Worm (Caenorhabditis elegans) whole organism, late embryonic: ENCODE data around the gene F55A11.6.

Experiments
- C38D4.7 ChIP-seq: fragments of 200-800 bp; sonication (Bioruptor generic); optimal IDR thresholded peaks from 2 replicates; lab custom pipeline; 2018; ENCODE audit warnings: mild to moderate bottlenecking, missing genetic modification characterization, moderate library complexity, missing compliant biosample characterization
- F13H6.1 ChIP-seq: sonication (generic microtip); optimal IDR thresholded peaks from 2 replicates; lab custom pipeline; 2016; ENCODE audit warnings: missing genetic modification characterization, missing compliant biosample characterization
- K02D7.2 ChIP-seq: sonication (generic microtip); optimal IDR thresholded peaks from 2 replicates; lab custom pipeline; 2017; ENCODE audit warnings: mild to moderate bottlenecking, missing genetic modification characterization, missing compliant biosample characterization
- K09A11.1 ChIP-seq: sonication (generic microtip); optimal IDR thresholded peaks from 2 replicates; lab custom pipeline; 2017; ENCODE audit warnings: antibody characterized with exemption, mild to moderate bottlenecking, missing genetic modification characterization, missing compliant biosample characterization; ENCODE audit not compliant: insufficient read depth
- T23F11.4 ChIP-seq: fragments of 200-800 bp; sonication (Bioruptor generic); optimal IDR thresholded peaks from 2 replicates; lab custom pipeline; 2018; ENCODE audit warnings: mild to moderate bottlenecking, missing genetic modification characterization, missing compliant biosample characterization
- Y22D7AL.16 ChIP-seq: sonication (generic microtip); optimal IDR thresholded peaks from 2 replicates; lab custom pipeline; 2016; ENCODE audit warnings: missing genetic modification characterization, missing compliant biosample characterization
- ama-1 ChIP-seq: fragments of 150-350 bp; optimal IDR thresholded peaks from 2 replicates; lab custom pipeline; 2014
- ceh-14 ChIP-seq: sonication (generic microtip); optimal IDR thresholded peaks from 2 replicates; lab custom pipeline; 2016; ENCODE audit warnings: missing genotype, missing genetic modification characterization, missing compliant biosample characterization
- ceh-18 ChIP-seq: sonication (generic microtip); optimal IDR thresholded peaks from 2 replicates; lab custom pipeline; 2016; ENCODE audit warnings: missing genetic modification characterization, missing compliant biosample characterization
- ceh-19 ChIP-seq: fragments of 200-800 bp; sonication (Bioruptor generic); optimal IDR thresholded peaks from 2 replicates; lab custom pipeline; 2018; ENCODE audit warnings: mild to moderate bottlenecking, missing genetic modification characterization, missing compliant biosample characterization
- ceh-2 ChIP-seq: sonication (generic microtip); optimal IDR thresholded peaks from 2 replicates; lab custom pipeline; 2016; ENCODE audit warnings: missing genotype, missing genetic modification characterization, missing compliant biosample characterization
- ceh-30 ChIP-seq: fragments of 150-350 bp; optimal IDR thresholded peaks from 2 replicates; lab custom pipeline; 2014; ENCODE audit warnings: missing biosample characterization, missing genetic modification characterization
- ceh-45 ChIP-seq: fragments of 200-800 bp; sonication (Bioruptor generic); IDR thresholded peaks from 2 replicates; pipeline ENCODE4 v1.3.6; 2022; ENCODE audit warnings: missing genetic modification reagents, missing genetic modification characterization, missing compliant biosample characterization
- dmd-4 ChIP-seq: sonication (generic microtip); optimal IDR thresholded peaks from 2 replicates; lab custom pipeline; 2016; ENCODE audit warnings: borderline replicate concordance, missing genetic modification characterization, missing compliant biosample characterization
- dve-1 ChIP-seq: sonication (generic microtip); optimal IDR thresholded peaks from 2 replicates; lab custom pipeline; 2017; ENCODE audit warnings: antibody characterized with exemption, mild to moderate bottlenecking, missing genetic modification characterization, missing compliant biosample characterization
- elt-2 ChIP-seq: sonication (generic microtip); optimal IDR thresholded peaks from 2 replicates; lab custom pipeline; 2016; ENCODE audit warnings: missing genetic modification reagents, missing genetic modification characterization, missing compliant biosample characterization
- ets-4 ChIP-seq: sonication (generic microtip); optimal IDR thresholded peaks from 2 replicates; lab custom pipeline; 2016; ENCODE audit warnings: missing genetic modification characterization, missing compliant biosample characterization
- fkh-10 ChIP-seq: fragments of 150-350 bp; optimal IDR thresholded peaks from 2 replicates; lab custom pipeline; 2014; ENCODE audit warnings: missing biosample characterization, missing genetic modification reagents, missing genetic modification characterization
- hlh-13 ChIP-seq: fragments of 200-800 bp; sonication (Bioruptor generic); optimal IDR thresholded peaks from 2 replicates; lab custom pipeline; 2018; ENCODE audit warnings: mild to moderate bottlenecking, missing genetic modification characterization, missing compliant biosample characterization
- hlh-15 ChIP-seq: sonication (generic microtip); optimal IDR thresholded peaks from 2 replicates; lab custom pipeline; 2016; ENCODE audit warnings: missing genetic modification characterization, missing compliant biosample characterization
- hlh-30 ChIP-seq: sonication (generic microtip); optimal IDR thresholded peaks from 2 replicates; lab custom pipeline; 2017; ENCODE audit warnings: antibody characterized with exemption, missing genetic modification characterization, missing compliant biosample characterization; ENCODE audit not compliant: insufficient read depth
- lim-6 ChIP-seq: sonication (generic microtip); optimal IDR thresholded peaks from 2 replicates; lab custom pipeline; 2016; ENCODE audit warnings: missing genetic modification characterization, missing compliant biosample characterization
- madf-2 ChIP-seq: sonication (generic microtip); optimal IDR thresholded peaks from 2 replicates; lab custom pipeline; 2017; ENCODE audit warnings: missing genetic modification characterization, missing compliant biosample characterization
- nfya-1 ChIP-seq: sonication (generic microtip); optimal IDR thresholded peaks from 2 replicates; lab custom pipeline; 2017; ENCODE audit warnings: missing genetic modification characterization, mild to moderate bottlenecking, missing compliant biosample characterization, antibody characterized with exemption, moderate library complexity
- npax-4 ChIP-seq: sonication (generic microtip); optimal IDR thresholded peaks from 2 replicates; lab custom pipeline; 2016; ENCODE audit warnings: missing genetic modification characterization, missing compliant biosample characterization
- pag-3 ChIP-seq: sonication (generic microtip); optimal IDR thresholded peaks from 2 replicates; lab custom pipeline; 2016; ENCODE audit warnings: missing compliant biosample characterization, missing genetic modification characterization, borderline replicate concordance
- pat-9 ChIP-seq: fragments of 200-800 bp; sonication (Bioruptor generic); optimal IDR thresholded peaks from 2 replicates; lab custom pipeline; 2018; ENCODE audit warnings: mild to moderate bottlenecking, missing genetic modification characterization, moderate library complexity, missing compliant biosample characterization
- pha-2 ChIP-seq: sonication (generic microtip); optimal IDR thresholded peaks from 2 replicates; lab custom pipeline; 2017; ENCODE audit warnings: mild to moderate bottlenecking, missing genetic modification characterization, missing compliant biosample characterization
- pqm-1 ChIP-seq: sonication (generic microtip); optimal IDR thresholded peaks from 2 replicates; lab custom pipeline; 2016; ENCODE audit warnings: missing genetic modification characterization, missing compliant biosample characterization
- pros-1 ChIP-seq: fragments of 150-350 bp; optimal IDR thresholded peaks from 2 replicates; lab custom pipeline; 2014; ENCODE audit warnings: missing biosample characterization, missing genetic modification reagents, missing genetic modification characterization
- sdc-2 ChIP-seq: sonication (generic microtip); optimal IDR thresholded peaks from 2 replicates; lab custom pipeline; 2016; ENCODE audit warnings: missing genotype, missing genetic modification characterization, missing compliant biosample characterization
- sox-2 ChIP-seq: fragments of 200-800 bp; sonication (Bioruptor generic); IDR thresholded peaks from 2 replicates; pipeline ENCODE4 v1.3.6; 2022; ENCODE audit warnings: missing genetic modification reagents, missing genetic modification characterization, missing compliant biosample characterization
- syd-9 ChIP-seq: sonication (generic microtip); optimal IDR thresholded peaks from 2 replicates; lab custom pipeline; 2016; ENCODE audit warnings: mild to moderate bottlenecking, missing genetic modification characterization, moderate library complexity, missing compliant biosample characterization
- unc-3 ChIP-seq, 2 experiments: fragments of 200-800 bp in 1 of 2; sonication (Bioruptor generic) in 1 of 2; sonication (generic microtip) in 1 of 2; conservative IDR thresholded peaks in 1 of 2; optimal IDR thresholded peaks in 1 of 2; 2 replicates each; pipeline versions ENCODE4 v1.3.6 to Lab custom; 2016 to 2022; ENCODE audit warnings: missing compliant biosample characterization in 2 of 2, missing genetic modification characterization in 2 of 2, missing genetic modification reagents in 1 of 2
- unc-42 ChIP-seq: sonication (generic microtip); optimal IDR thresholded peaks from 2 replicates; lab custom pipeline; 2016; ENCODE audit warnings: missing genotype, missing genetic modification characterization, missing compliant biosample characterization

F55A11.6 gene

DNA sequence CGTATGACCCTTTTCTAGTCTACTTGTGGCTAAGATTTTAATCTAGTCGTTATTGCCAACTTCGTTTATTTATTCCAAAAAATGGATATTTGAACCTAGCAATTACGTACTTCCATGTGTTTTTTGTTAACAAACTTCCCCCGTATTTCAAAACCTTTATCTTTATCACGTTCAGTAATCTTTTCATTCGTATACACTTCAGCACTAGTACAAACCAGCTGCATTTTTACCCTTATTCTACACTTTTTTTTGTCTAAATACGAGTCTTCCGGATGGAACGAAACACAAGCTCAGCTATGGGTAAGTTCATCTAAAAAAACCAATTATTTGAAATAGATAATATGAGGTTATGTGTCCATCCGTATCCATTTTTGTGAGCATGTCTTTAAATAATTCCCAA, 12.8 kb downstream of the F55A11.6 start, which contains the start of gene D2023.1:
D2023.1 (plus strand) TSS at position 77 of the 400 bp plus-strand sequence.
- TF ChIP-seq sox-2 (no peak), ceh-45 (GFP tag; lab: Robert Waterston, UW) (no peak), ceh-30 (tag; lab: Kevin White, UChicago) (no peak), hlh-13 (no peak), ceh-18 (tag; lab: Kevin White, UChicago) (no peak)

DNA sequence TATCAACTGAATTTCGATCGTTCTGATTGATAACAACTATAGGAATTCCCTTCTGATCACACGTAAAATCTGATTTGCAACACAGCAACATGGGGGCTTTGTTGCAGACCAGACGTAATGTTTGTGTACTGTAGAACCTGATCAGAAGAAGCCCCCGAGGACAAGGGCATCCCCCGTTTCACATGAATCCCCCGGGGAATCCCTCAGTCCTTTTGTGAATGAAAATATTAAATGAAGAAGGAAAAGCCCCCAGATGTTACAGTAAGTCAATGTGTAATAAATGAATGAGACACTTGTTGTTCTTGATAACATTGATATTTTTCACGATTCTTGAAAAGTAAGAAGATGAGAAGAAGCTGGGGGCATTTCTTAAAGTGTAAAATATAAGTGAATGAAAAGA, 17.5 kb downstream of the F55A11.6 start:
- TF ChIP-seq sdc-2 (tag; lab: Kevin White, UChicago) (no peak), hlh-30 (tag; lab: Kevin White, UChicago) (no peak), syd-9 (tag; lab: Kevin White, UChicago) (no peak), unc-42 (tag; lab: Kevin White, UChicago) (no peak), K09A11.1 (tag; lab: Kevin White, UChicago) (no peak), F13H6.1 (tag; lab: Kevin White, UChicago) (no peak), dmd-4 (tag; lab: Kevin White, UChicago) (no peak)
- TF ChIP-seq, all 69 proteins: peak for 0

DNA sequence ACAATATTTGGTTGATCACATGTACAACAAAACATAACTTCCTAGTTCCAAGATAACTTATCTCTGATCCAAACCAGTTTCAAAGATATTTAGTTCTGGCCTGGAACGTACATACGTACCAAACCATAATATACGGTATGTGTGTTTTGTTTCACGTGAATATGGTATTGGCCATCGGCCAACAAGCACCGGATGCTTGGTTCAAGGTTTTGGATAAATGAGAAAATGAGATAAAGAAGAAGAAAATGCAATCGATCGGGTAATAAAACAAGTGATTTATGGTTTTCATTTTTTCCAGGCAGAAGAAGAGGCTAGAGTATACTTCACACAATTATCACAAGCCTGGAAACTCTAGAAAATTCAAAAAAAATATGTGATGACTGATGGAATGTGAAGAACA, 18.7 kb downstream of the F55A11.6 start:
- no peak for TF ChIP-seq C38D4.7 (GFP tag; lab: Kevin White, UChicago)
- no peak for TF ChIP-seq T23F11.4 (GFP tag; lab: Kevin White, UChicago)
- TF ChIP-seq hlh-13 = no peak
- TF ChIP-seq ets-4 (tag; lab: Kevin White, UChicago) = no peak
- TF ChIP-seq ceh-2 = no peak
- no peak for TF ChIP-seq syd-9 (tag; lab: Kevin White, UChicago)
- no peak for TF ChIP-seq elt-2 (tag; lab: Kevin White, UChicago)
- TF ChIP-seq pros-1 (tag; lab: Kevin White, UChicago) = no peak
- TF ChIP-seq nfya-1 (tag; lab: Kevin White, UChicago) = no peak
- TF ChIP-seq pag-3 (tag; lab: Kevin White, UChicago) = no peak
- no peak for TF ChIP-seq sox-2
- TF ChIP-seq pha-2 (tag; lab: Kevin White, UChicago) = no peak
- TF ChIP-seq, all 69 proteins: peak for 0

DNA sequence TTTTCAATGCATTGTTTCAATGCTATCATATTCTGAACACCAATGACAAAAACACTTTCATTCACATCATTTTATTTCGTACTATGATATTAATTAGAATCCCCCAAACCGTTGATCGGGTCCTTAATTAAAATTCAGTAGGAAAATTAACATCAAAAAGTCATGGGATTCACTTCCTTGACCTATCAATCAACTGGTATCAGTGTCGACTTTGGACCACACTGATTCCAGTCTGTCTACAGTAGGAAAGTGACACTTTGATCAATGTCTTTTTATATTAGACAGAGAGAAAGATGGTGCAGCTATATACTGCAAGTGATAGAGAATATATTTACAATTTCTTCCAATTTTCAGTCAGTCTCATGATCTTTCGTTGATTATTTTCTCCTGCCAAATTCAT, 19.7 kb downstream of the F55A11.6 start:
- TF ChIP-seq pat-9 (no peak), npax-4 (no peak), unc-3 (GFP tag; conservative IDR thresholded peaks at IDR 0.05; lab: Robert Waterston, UW) (no peak), unc-3 (tag; optimal IDR thresholded peaks at IDR 0.05; lab: Kevin White, UChicago) (no peak), K02D7.2 (tag; lab: Kevin White, UChicago) (no peak), ama-1 (lab: Kevin White, UChicago) (no peak), syd-9 (tag; lab: Kevin White, UChicago) (no peak), T23F11.4 (GFP tag; lab: Kevin White, UChicago) (no peak)

DNA sequence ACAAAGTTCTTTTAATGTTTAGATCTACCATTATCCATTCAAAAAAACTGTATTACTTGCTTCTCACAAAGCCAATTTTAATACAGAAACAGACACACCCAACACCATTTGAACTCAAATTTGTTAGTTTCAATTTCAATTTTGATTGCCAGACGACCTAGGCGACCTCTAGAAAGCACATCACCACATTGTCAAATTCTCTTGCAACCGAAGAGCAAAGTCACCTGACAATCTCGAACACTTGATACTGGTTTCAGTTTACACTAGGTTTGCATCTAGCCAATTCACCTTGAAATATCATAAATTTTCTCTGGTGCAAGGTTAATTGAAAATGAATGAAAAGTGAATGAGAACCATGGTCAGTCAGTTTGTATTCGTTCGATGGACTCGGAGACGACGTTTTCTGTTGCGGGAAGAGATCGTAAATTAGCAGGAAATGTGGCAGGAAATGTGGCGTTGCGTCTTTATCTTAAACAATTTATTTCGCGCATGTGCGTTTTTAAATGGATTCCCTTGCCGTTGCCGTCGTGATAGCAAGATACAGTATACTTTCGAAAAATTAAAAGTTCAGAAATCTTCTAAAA, 20.7 kb downstream of the F55A11.6 start:
- TF ChIP-seq ceh-14 (tag; lab: Kevin White, UChicago) (no peak), dve-1 (tag; lab: Kevin White, UChicago) (no peak), pat-9 (no peak), T23F11.4 (GFP tag; lab: Kevin White, UChicago) (no peak), lim-6 (tag; lab: Kevin White, UChicago) (no peak), fkh-10 (GFP tag; lab: Kevin White, UChicago) (no peak), sdc-2 (tag; lab: Kevin White, UChicago) (no peak), pqm-1 (tag; lab: Kevin White, UChicago) (no peak), C38D4.7 (GFP tag; lab: Kevin White, UChicago) (no peak), ets-4 (tag; lab: Kevin White, UChicago) (no peak), hlh-15 (tag; lab: Kevin White, UChicago) (no peak), ceh-19 (GFP tag; lab: Kevin White, UChicago) (no peak), madf-2 (tag; lab: Kevin White, UChicago) (no peak), Y22D7AL.16 (tag; lab: Kevin White, UChicago) (no peak), unc-3 (GFP tag; conservative IDR thresholded peaks at IDR 0.05; lab: Robert Waterston, UW) (no peak), unc-3 (tag; optimal IDR thresholded peaks at IDR 0.05; lab: Kevin White, UChicago) (no peak)
